Fruit fly (Drosophila melanogaster): ENCODE data around the gene mge.
A peak's percentile ranks its signal among the peaks of the same experiment; 100 is the strongest.

dm6 chr3L:3896553-3897034 is 13.1 kb downstream of the mge start, which contains the start of the genes Gr63a and Lamtor4:
- TF ChIP-seq CTCF (optimal IDR thresholded peaks at IDR 0.05) (peak in 1 of 2 experiments; percentile 1), CG8478 (optimal IDR thresholded peaks at IDR 0.05) (no peak)

Measured in S2 (cell line).